Worm (Caenorhabditis elegans): Measurements from ENCODE around the gene tut-1.

tut-1 gene

DNA sequence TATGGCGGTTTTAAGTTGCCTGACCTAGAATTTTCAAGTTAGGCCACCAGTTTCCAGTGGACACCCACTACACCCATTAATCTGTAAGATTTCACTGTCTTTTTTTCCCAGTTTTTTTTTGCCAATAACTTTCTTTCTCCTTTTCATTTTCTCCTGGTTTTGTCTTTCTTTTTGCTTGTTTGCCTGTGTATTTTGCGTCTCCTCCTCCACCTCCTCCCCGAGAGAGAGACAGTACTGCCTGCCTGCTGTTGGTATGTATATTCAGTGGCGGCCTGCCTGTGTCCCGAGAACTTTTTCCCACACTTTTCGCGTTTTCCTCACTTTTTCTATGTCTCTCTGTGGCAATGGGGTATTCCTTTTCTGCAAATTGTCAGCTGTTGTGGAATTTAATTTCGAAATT lies 40.1 kb downstream of the tut-1 start:
- TF ChIP-seq egl-27 (tag; optimal IDR thresholded peaks at IDR 0.05): no peak
- TF ChIP-seq F13H6.1 (tag; optimal IDR thresholded peaks at IDR 0.05): no peak
- no peak for TF ChIP-seq alr-1 (tag; optimal IDR thresholded peaks at IDR 0.05)
- TF ChIP-seq nhr-11 (tag; optimal IDR thresholded peaks at IDR 0.05): no peak
- TF ChIP-seq Y55F3AM.14 (GFP tag; optimal IDR thresholded peaks at IDR 0.05): no peak
- TF ChIP-seq ama-1 (optimal IDR thresholded peaks at IDR 0.05): no peak
- no peak for TF ChIP-seq gmeb-1 (tag; optimal IDR thresholded peaks at IDR 0.05)
- no peak for TF ChIP-seq lsy-2 (tag; optimal IDR thresholded peaks at IDR 0.05)
- TF ChIP-seq nhr-25 (tag; optimal IDR thresholded peaks at IDR 0.05): no peak
- no peak for TF ChIP-seq mab-5 (tag; optimal IDR thresholded peaks at IDR 0.05)
- no peak for TF ChIP-seq fos-1 (tag; optimal IDR thresholded peaks at IDR 0.05)
- no peak for TF ChIP-seq sem-4 (tag; optimal IDR thresholded peaks at IDR 0.05)
- TF ChIP-seq mdl-1 (tag; optimal IDR thresholded peaks at IDR 0.05): no peak
- TF ChIP-seq ztf-4 (tag; optimal IDR thresholded peaks at IDR 0.05): no peak
- no peak for TF ChIP-seq ztf-1 (GFP tag; conservative IDR thresholded peaks at IDR 0.05)
- TF ChIP-seq aly-2 (tag; optimal IDR thresholded peaks at IDR 0.05): no peak
- no peak for TF ChIP-seq C34F6.9 (tag; optimal IDR thresholded peaks at IDR 0.05)
- TF ChIP-seq nhr-77 (tag; optimal IDR thresholded peaks at IDR 0.05): no peak
- no peak for TF ChIP-seq lin-39 (tag; optimal IDR thresholded peaks at IDR 0.05)
- TF ChIP-seq elt-3 (tag; optimal IDR thresholded peaks at IDR 0.05): no peak

DNA sequence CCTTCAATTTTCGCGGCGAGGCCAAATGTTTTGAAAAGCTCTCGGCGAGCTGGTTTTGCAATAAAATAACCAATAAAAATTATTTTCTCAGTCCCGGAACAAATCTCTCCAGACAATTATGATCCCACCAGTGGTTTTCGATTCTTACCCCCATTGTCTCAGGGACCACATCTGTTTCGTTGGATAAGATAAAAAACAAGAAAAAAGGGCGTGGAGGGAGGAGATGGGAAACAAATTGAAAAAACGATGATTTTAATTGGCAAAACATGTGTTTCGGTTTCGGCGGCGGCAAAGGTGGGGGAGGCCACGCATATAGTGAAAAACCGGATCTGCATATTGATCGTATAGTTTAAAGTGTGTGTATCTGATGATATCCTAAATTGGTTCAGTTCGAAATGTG lies 40.6 kb downstream of the tut-1 start:
- TF ChIP-seq snpc-4 (tag; optimal IDR thresholded peaks at IDR 0.05) (no peak), F13H6.1 (tag; optimal IDR thresholded peaks at IDR 0.05) (no peak), sem-4 (tag; optimal IDR thresholded peaks at IDR 0.05) (no peak), egl-27 (tag; optimal IDR thresholded peaks at IDR 0.05) (no peak)

DNA sequence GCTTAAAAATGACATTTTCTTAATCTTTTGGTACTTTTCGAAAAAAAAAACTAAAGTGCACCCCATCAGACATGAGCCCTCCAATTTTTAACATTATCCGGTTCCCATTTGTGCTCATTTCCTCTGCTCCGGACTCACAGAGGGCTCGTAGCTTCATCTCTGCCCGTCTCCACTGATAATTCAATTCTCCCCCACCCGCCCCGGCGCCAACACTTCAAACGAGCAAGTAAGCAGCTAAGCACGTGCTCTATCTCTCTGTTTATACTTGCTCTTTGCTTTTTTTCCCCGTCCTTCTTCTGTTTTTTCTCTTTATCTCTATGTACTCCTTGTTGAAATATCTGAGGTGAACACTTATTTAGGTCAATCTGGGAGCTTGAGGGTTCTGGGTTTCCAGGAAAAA lies 42.3 kb downstream of the tut-1 start, which contains the start of gene T05C7.9:
Gene T05C7.9, plus strand, starts transcription at position 72 of the 400 bp plus-strand sequence.
- no peak for TF ChIP-seq lsy-2 (tag; optimal IDR thresholded peaks at IDR 0.05)
- TF ChIP-seq egl-27 (tag; optimal IDR thresholded peaks at IDR 0.05): no peak
- TF ChIP-seq aly-2 (tag; optimal IDR thresholded peaks at IDR 0.05): no peak
- TF ChIP-seq peb-1 (tag; optimal IDR thresholded peaks at IDR 0.05): no peak
- no peak for TF ChIP-seq R02D3.7 (tag; optimal IDR thresholded peaks at IDR 0.05)
- peak; percentile 37 for TF ChIP-seq C34F6.9 (tag; optimal IDR thresholded peaks at IDR 0.05)
- TF ChIP-seq crh-2 (tag; optimal IDR thresholded peaks at IDR 0.05): no peak
- TF ChIP-seq ama-1 (optimal IDR thresholded peaks at IDR 0.05): no peak
- no peak for TF ChIP-seq ceh-82 (tag; optimal IDR thresholded peaks at IDR 0.05)
- TF ChIP-seq sma-3 (GFP tag; optimal IDR thresholded peaks at IDR 0.05): no peak
- TF ChIP-seq nhr-12 (tag; optimal IDR thresholded peaks at IDR 0.05): no peak
- TF ChIP-seq elt-3 (tag; optimal IDR thresholded peaks at IDR 0.05): no peak
- no peak for TF ChIP-seq nhr-21 (tag; optimal IDR thresholded peaks at IDR 0.05)
- no peak for TF ChIP-seq ceh-16 (tag; optimal IDR thresholded peaks at IDR 0.05)
- TF ChIP-seq ztf-11 (tag; optimal IDR thresholded peaks at IDR 0.05): no peak
- TF ChIP-seq nhr-6 (tag; optimal IDR thresholded peaks at IDR 0.05): no peak
- TF ChIP-seq lin-11 (tag; optimal IDR thresholded peaks at IDR 0.05): no peak
- TF ChIP-seq nhr-77 (tag; optimal IDR thresholded peaks at IDR 0.05): no peak
- TF ChIP-seq F13H6.1 (tag; optimal IDR thresholded peaks at IDR 0.05): peak; percentile 47
- TF ChIP-seq lin-13 (GFP tag; optimal IDR thresholded peaks at IDR 0.05): no peak
- no peak for TF ChIP-seq unc-62 (GFP tag; optimal IDR thresholded peaks at IDR 0.05)
- TF ChIP-seq unc-39 (tag; optimal IDR thresholded peaks at IDR 0.05): no peak
- no peak for TF ChIP-seq nhr-23 (tag; optimal IDR thresholded peaks at IDR 0.05)
- no peak for TF ChIP-seq nhr-10 (tag; optimal IDR thresholded peaks at IDR 0.05)
- TF ChIP-seq lin-39 (tag; optimal IDR thresholded peaks at IDR 0.05): no peak
- no peak for TF ChIP-seq ZK546.5 (tag; optimal IDR thresholded peaks at IDR 0.05)
- peak; percentile 32 for TF ChIP-seq nhr-129 (tag; optimal IDR thresholded peaks at IDR 0.05)
- TF ChIP-seq ztf-4 (tag; optimal IDR thresholded peaks at IDR 0.05): no peak
- TF ChIP-seq skn-1 (tag; optimal IDR thresholded peaks at IDR 0.05): no peak
- TF ChIP-seq nhr-25 (tag; optimal IDR thresholded peaks at IDR 0.05): no peak
- TF ChIP-seq zag-1 (tag; optimal IDR thresholded peaks at IDR 0.05): no peak
- TF ChIP-seq elt-1 (tag; optimal IDR thresholded peaks at IDR 0.05): no peak
- TF ChIP-seq mdl-1 (tag; optimal IDR thresholded peaks at IDR 0.05): peak in 1 of 2 experiments; percentile 4
- TF ChIP-seq alr-1 (tag; optimal IDR thresholded peaks at IDR 0.05): no peak
- TF ChIP-seq nhr-237 (tag; optimal IDR thresholded peaks at IDR 0.05): no peak
- no peak for TF ChIP-seq mbf-1 (tag; optimal IDR thresholded peaks at IDR 0.05)
- peak; percentile 35 for TF ChIP-seq sma-9 (GFP tag; optimal IDR thresholded peaks at IDR 0.05)
- no peak for TF ChIP-seq sma-9 (tag; optimal IDR thresholded peaks at IDR 0.05)
- TF ChIP-seq mab-5 (tag; optimal IDR thresholded peaks at IDR 0.05): no peak
- no peak for TF ChIP-seq sem-4 (tag; optimal IDR thresholded peaks at IDR 0.05)
- no peak for TF ChIP-seq ztf-1 (GFP tag; conservative IDR thresholded peaks at IDR 0.05)
- TF ChIP-seq blmp-1 (tag; optimal IDR thresholded peaks at IDR 0.05; ENCODE audit: insufficient read depth): no peak
- no peak for TF ChIP-seq nhr-11 (tag; optimal IDR thresholded peaks at IDR 0.05)

Data from whole organism, L2 larva.